Worm (Caenorhabditis elegans) whole organism, L2 larva: ENCODE measurements around the gene nhr-172.

Experiments used
- C34F6.9 ChIP-seq: fragments of 150-350 bp; optimal IDR thresholded peaks from 2 replicates; lab custom pipeline; 2014; ENCODE audit warnings: missing biosample characterization, missing genetic modification characterization
- F13H6.1 ChIP-seq: sonication (generic microtip); optimal IDR thresholded peaks from 2 replicates; lab custom pipeline; 2016; ENCODE audit warnings: missing genetic modification characterization, missing compliant biosample characterization
- Y55F3AM.14 ChIP-seq: fragments of 200-800 bp; sonication (Bioruptor generic); optimal IDR thresholded peaks from 2 replicates; lab custom pipeline; 2018; ENCODE audit warnings: mild to moderate bottlenecking, missing genetic modification characterization, missing compliant biosample characterization
- ZK546.5 ChIP-seq: sonication (generic microtip); optimal IDR thresholded peaks from 2 replicates; lab custom pipeline; 2017; ENCODE audit warnings: missing biosample characterization, missing genetic modification characterization
- alr-1 ChIP-seq: fragments of 150-350 bp; optimal IDR thresholded peaks from 2 replicates; lab custom pipeline; 2014; ENCODE audit warnings: missing biosample characterization, missing genetic modification characterization
- aly-2 ChIP-seq: fragments of 150-350 bp; optimal IDR thresholded peaks from 2 replicates; lab custom pipeline; 2014; ENCODE audit warnings: missing biosample characterization, missing genetic modification characterization
- blmp-1 ChIP-seq: sonication (generic microtip); optimal IDR thresholded peaks from 2 replicates; lab custom pipeline; 2017; ENCODE audit warnings: missing genetic modification characterization, mild to moderate bottlenecking, missing compliant biosample characterization, antibody characterized with exemption, moderate library complexity; ENCODE audit not compliant: insufficient read depth
- ceh-16 ChIP-seq: fragments of 150-350 bp; optimal IDR thresholded peaks from 2 replicates; lab custom pipeline; 2014; ENCODE audit warnings: missing biosample characterization, missing genetic modification characterization
- ceh-82 ChIP-seq: fragments of 150-350 bp; optimal IDR thresholded peaks from 2 replicates; lab custom pipeline; 2014; ENCODE audit warnings: missing biosample characterization, missing genetic modification characterization
- crh-2 ChIP-seq: sonication (generic microtip); optimal IDR thresholded peaks from 2 replicates; lab custom pipeline; 2017; ENCODE audit warnings: missing biosample characterization, missing genetic modification characterization
- dmd-4 ChIP-seq: sonication (generic microtip); optimal IDR thresholded peaks from 2 replicates; lab custom pipeline; 2017; ENCODE audit warnings: missing biosample characterization, missing genetic modification characterization
- elt-1 ChIP-seq: fragments of 150-350 bp; optimal IDR thresholded peaks from 2 replicates; lab custom pipeline; 2014; ENCODE audit warnings: missing biosample characterization, missing genetic modification characterization
- fos-1 ChIP-seq: fragments of 150-350 bp; optimal IDR thresholded peaks from 2 replicates; lab custom pipeline; 2014; ENCODE audit warnings: missing biosample characterization, missing genetic modification characterization
- gmeb-1 ChIP-seq: fragments of 150-350 bp; optimal IDR thresholded peaks from 2 replicates; lab custom pipeline; 2014; ENCODE audit warnings: missing biosample characterization, missing genetic modification characterization
- lin-13 ChIP-seq: fragments of 150-350 bp; optimal IDR thresholded peaks from 2 replicates; lab custom pipeline; 2014; ENCODE audit warnings: missing biosample characterization, missing genetic modification reagents, missing genetic modification characterization
- lin-39 ChIP-seq: fragments of 150-350 bp; optimal IDR thresholded peaks from 2 replicates; lab custom pipeline; 2014; ENCODE audit warnings: missing biosample characterization, missing genetic modification reagents, missing genetic modification characterization
- lsy-2 ChIP-seq, 2 experiments: fragments of 150-350 bp in 1 of 2; sonication (generic microtip) in 1 of 2; optimal IDR thresholded peaks; 2 replicates each; lab custom pipeline; 2014 to 2017; ENCODE audit warnings: missing biosample characterization in 2 of 2, missing genetic modification characterization in 2 of 2
- mab-5 ChIP-seq: fragments of 150-350 bp; optimal IDR thresholded peaks from 2 replicates; lab custom pipeline; 2014; ENCODE audit warnings: missing biosample characterization, missing genetic modification characterization
- mbf-1 ChIP-seq: sonication (generic microtip); optimal IDR thresholded peaks from 2 replicates; lab custom pipeline; 2017; ENCODE audit warnings: missing biosample characterization, missing genetic modification characterization
- mdl-1 ChIP-seq, 2 experiments: fragments of 150-350 bp in 1 of 2; sonication (generic microtip) in 1 of 2; optimal IDR thresholded peaks; 2 replicates each; lab custom pipeline; 2017; ENCODE audit warnings: missing biosample characterization in 2 of 2, missing genetic modification characterization in 2 of 2
- nhr-10 ChIP-seq: sonication (generic microtip); optimal IDR thresholded peaks from 2 replicates; lab custom pipeline; 2017; ENCODE audit warnings: missing biosample characterization, missing genetic modification characterization
- nhr-12 ChIP-seq: fragments of 150-350 bp; optimal IDR thresholded peaks from 2 replicates; lab custom pipeline; 2014; ENCODE audit warnings: missing biosample characterization, missing genetic modification characterization
- nhr-129 ChIP-seq: fragments of 150-350 bp; optimal IDR thresholded peaks from 2 replicates; lab custom pipeline; 2014; ENCODE audit warnings: missing biosample characterization, missing genetic modification characterization
- nhr-21 ChIP-seq: fragments of 150-350 bp; optimal IDR thresholded peaks from 2 replicates; lab custom pipeline; 2014; ENCODE audit warnings: missing biosample characterization, missing genetic modification characterization
- nhr-23 ChIP-seq: fragments of 150-350 bp; optimal IDR thresholded peaks from 2 replicates; lab custom pipeline; 2014; ENCODE audit warnings: missing biosample characterization, missing genetic modification reagents, missing genetic modification characterization
- nhr-237 ChIP-seq: fragments of 150-350 bp; optimal IDR thresholded peaks from 2 replicates; lab custom pipeline; 2014; ENCODE audit warnings: missing biosample characterization, missing genetic modification characterization
- nhr-25 ChIP-seq: fragments of 150-350 bp; sonication (generic microtip); optimal IDR thresholded peaks from 3 replicates; lab custom pipeline; 2014; ENCODE audit warnings: missing biosample characterization, missing genetic modification characterization
- nhr-6 ChIP-seq: fragments of 150-350 bp; optimal IDR thresholded peaks from 2 replicates; lab custom pipeline; 2014; ENCODE audit warnings: missing biosample characterization, missing genetic modification characterization
- peb-1 ChIP-seq: fragments of 150-350 bp; optimal IDR thresholded peaks from 2 replicates; lab custom pipeline; 2014; ENCODE audit warnings: missing biosample characterization, missing genetic modification characterization
- sma-9 ChIP-seq, 2 experiments: fragments of 150-350 bp in 1 of 2; sonication (generic microtip) in 1 of 2; optimal IDR thresholded peaks; 2 replicates each; lab custom pipeline; 2014 to 2016; ENCODE audit warnings: missing genetic modification characterization in 2 of 2, mild to moderate bottlenecking in 1 of 2, missing biosample characterization in 1 of 2, missing compliant biosample characterization in 1 of 2, missing genetic modification reagents in 1 of 2, moderate library complexity in 1 of 2
- unc-39 ChIP-seq: fragments of 150-350 bp; optimal IDR thresholded peaks from 2 replicates; lab custom pipeline; 2014; ENCODE audit warnings: missing biosample characterization, missing genetic modification characterization
- unc-55 ChIP-seq: fragments of 150-350 bp; sonication (generic microtip); optimal IDR thresholded peaks from 3 replicates; lab custom pipeline; 2014; ENCODE audit warnings: missing biosample characterization, missing genetic modification reagents, missing genetic modification characterization
- unc-62 ChIP-seq: fragments of 150-350 bp; optimal IDR thresholded peaks from 2 replicates; lab custom pipeline; 2014; ENCODE audit warnings: missing biosample characterization, missing genetic modification reagents, missing genetic modification characterization
- zag-1 ChIP-seq: fragments of 150-350 bp; optimal IDR thresholded peaks from 2 replicates; lab custom pipeline; 2014; ENCODE audit warnings: missing biosample characterization, missing genetic modification characterization
- ztf-11 ChIP-seq: sonication (generic microtip); optimal IDR thresholded peaks from 2 replicates; lab custom pipeline; 2017; ENCODE audit warnings: missing biosample characterization, missing genetic modification characterization
- ztf-4 ChIP-seq: fragments of 150-350 bp; optimal IDR thresholded peaks from 2 replicates; lab custom pipeline; 2014; ENCODE audit warnings: missing biosample characterization, missing genetic modification characterization

Gene nhr-172

ce11 chrV:7520077-7520476, 11.3 kb downstream of the nhr-172 start, which contains the start of gene srb-19:
srb-19 (minus strand) TSS chrV:7520177.
- no peak for TF ChIP-seq nhr-25 (tag; lab: Kevin White, UChicago)
- TF ChIP-seq nhr-237 (tag; lab: Kevin White, UChicago) = no peak

ce11 chrV:7521304-7521703, 12.5 kb downstream of the nhr-172 start:
- TF ChIP-seq sma-9 (GFP tag; optimal IDR thresholded peaks at IDR 0.05; lab: Kevin White, UChicago) (peak; percentile 16), sma-9 (tag; optimal IDR thresholded peaks at IDR 0.05; lab: Kevin White, UChicago) (no peak), ZK546.5 (tag; lab: Kevin White, UChicago) (no peak), elt-1 (no peak), nhr-237 (tag; lab: Kevin White, UChicago) (no peak), ztf-4 (no peak), unc-62 (GFP tag; lab: Kevin White, UChicago) (no peak), gmeb-1 (peak; percentile 15), dmd-4 (tag; lab: Kevin White, UChicago) (no peak), nhr-6 (tag; lab: Kevin White, UChicago) (no peak), C34F6.9 (tag; lab: Kevin White, UChicago) (no peak), unc-39 (tag; lab: Kevin White, UChicago) (no peak), lsy-2 (tag; optimal IDR thresholded peaks at IDR 0.05; lab: Kevin White, UChicago) (no peak), fos-1 (tag; lab: Kevin White, UChicago) (peak; percentile 7), nhr-12 (no peak), nhr-129 (tag; lab: Kevin White, UChicago) (no peak), mbf-1 (tag; lab: Kevin White, UChicago) (no peak), aly-2 (tag; lab: Kevin White, UChicago) (no peak), mab-5 (tag; lab: Kevin White, UChicago) (no peak), ztf-11 (no peak)
- TF ChIP-seq, all 48 proteins: peak for 3

ce11 chrV:7522279-7522678, 13.5 kb downstream of the nhr-172 start, which contains the start of gene C54F6.15:
C54F6.15 (minus strand) TSS chrV:7522379.
- TF ChIP-seq mdl-1 (tag; optimal IDR thresholded peaks at IDR 0.05; lab: Kevin White, UChicago) (no peak), ceh-16 (tag; lab: Kevin White, UChicago) (no peak), lsy-2 (tag; optimal IDR thresholded peaks at IDR 0.05; lab: Kevin White, UChicago) (no peak), zag-1 (tag; lab: Kevin White, UChicago) (no peak), lin-13 (GFP tag; lab: Kevin White, UChicago) (no peak), peb-1 (tag; lab: Kevin White, UChicago) (no peak), C34F6.9 (tag; lab: Kevin White, UChicago) (no peak), sma-9 (GFP tag; optimal IDR thresholded peaks at IDR 0.05; lab: Kevin White, UChicago) (no peak), sma-9 (tag; optimal IDR thresholded peaks at IDR 0.05; lab: Kevin White, UChicago) (no peak), blmp-1 (tag; lab: Kevin White, UChicago) (no peak), gmeb-1 (no peak), crh-2 (tag; lab: Kevin White, UChicago) (no peak), dmd-4 (tag; lab: Kevin White, UChicago) (no peak), nhr-23 (tag; lab: Kevin White, UChicago) (no peak), nhr-237 (tag; lab: Kevin White, UChicago) (no peak), Y55F3AM.14 (GFP tag; lab: Kevin White, UChicago) (no peak), unc-62 (GFP tag; lab: Kevin White, UChicago) (no peak)
- TF ChIP-seq, all 48 proteins: peak for 0

ce11 chrV:7523392-7523791, 14.6 kb downstream of the nhr-172 start, which contains the start of gene C54F6.6:
C54F6.6 (plus strand) TSS chrV:7523692.
- TF ChIP-seq ceh-82 (no peak), lin-39 (tag; lab: Kevin White, UChicago) (no peak), F13H6.1 (no peak)

ce11 chrV:7524447-7524846, 15.7 kb downstream of the nhr-172 start, which contains the start of gene C54F6.20:
C54F6.20 (plus strand) TSS chrV:7524747.
- TF ChIP-seq F13H6.1 (no peak), mab-5 (tag; lab: Kevin White, UChicago) (no peak), lsy-2 (tag; optimal IDR thresholded peaks at IDR 0.05; lab: Kevin White, UChicago) (no peak), ztf-4 (no peak), sma-9 (GFP tag; optimal IDR thresholded peaks at IDR 0.05; lab: Kevin White, UChicago) (no peak), sma-9 (tag; optimal IDR thresholded peaks at IDR 0.05; lab: Kevin White, UChicago) (no peak), nhr-10 (tag; lab: Kevin White, UChicago) (no peak), nhr-21 (tag; lab: Kevin White, UChicago) (no peak), unc-55 (no peak), nhr-129 (tag; lab: Kevin White, UChicago) (no peak), ztf-11 (no peak), nhr-6 (tag; lab: Kevin White, UChicago) (no peak), alr-1 (tag; lab: Kevin White, UChicago) (no peak)
- TF ChIP-seq, all 48 proteins: peak for 0
